Worm (Caenorhabditis elegans): Measurements from ENCODE around the gene C05C9.1.

Gene C05C9.1

ce11 chrX:11151494-11151893 lies 9.1 kb upstream of the C05C9.1 start:
- TF ChIP-seq unc-3 (GFP tag; conservative IDR thresholded peaks at IDR 0.05) (no peak), unc-3 (tag; optimal IDR thresholded peaks at IDR 0.05) (no peak), eyg-1 (tag; optimal IDR thresholded peaks at IDR 0.05) (no peak), fkh-10 (GFP tag; optimal IDR thresholded peaks at IDR 0.05) (no peak)

ce11 chrX:11152720-11153119 lies 7.9 kb upstream of the C05C9.1 start, which contains the start of the genes C05C9.3 and C05C9.2:
TSS of gene C05C9.3 (minus strand) at chrX:11152820.
TSS of gene C05C9.2 (plus strand) at chrX:11153065.
- TF ChIP-seq nfya-1 (tag; optimal IDR thresholded peaks at IDR 0.05) (no peak), ref-2 (tag; optimal IDR thresholded peaks at IDR 0.05) (no peak), npax-4 (tag; optimal IDR thresholded peaks at IDR 0.05) (no peak), hlh-6 (tag; optimal IDR thresholded peaks at IDR 0.05) (no peak), pat-9 (tag; optimal IDR thresholded peaks at IDR 0.05) (no peak), tbx-2 (tag; optimal IDR thresholded peaks at IDR 0.05) (no peak), ceh-2 (tag; optimal IDR thresholded peaks at IDR 0.05) (no peak), gmeb-2 (tag; optimal IDR thresholded peaks at IDR 0.05) (no peak), fax-1 (tag; optimal IDR thresholded peaks at IDR 0.05) (no peak), Y22D7AL.16 (tag; optimal IDR thresholded peaks at IDR 0.05) (no peak)

- TF ChIP-seq tbx-7 (tag; optimal IDR thresholded peaks at IDR 0.05) (no peak), K09A11.1 (tag; optimal IDR thresholded peaks at IDR 0.05; ENCODE audit: insufficient read depth) (no peak), ztf-16 (tag; optimal IDR thresholded peaks at IDR 0.05) (no peak), ceh-6 (GFP tag; optimal IDR thresholded peaks at IDR 0.05) (no peak), ama-1 (optimal IDR thresholded peaks at IDR 0.05) (no peak), unc-42 (tag; optimal IDR thresholded peaks at IDR 0.05) (no peak), pros-1 (tag; optimal IDR thresholded peaks at IDR 0.05) (no peak), ceh-22 (tag; optimal IDR thresholded peaks at IDR 0.05) (no peak), fkh-10 (GFP tag; optimal IDR thresholded peaks at IDR 0.05) (no peak), hlh-13 (GFP tag; optimal IDR thresholded peaks at IDR 0.05) (no peak), ceh-14 (tag; optimal IDR thresholded peaks at IDR 0.05) (no peak), hlh-6 (tag; optimal IDR thresholded peaks at IDR 0.05) (no peak), tbx-2 (tag; optimal IDR thresholded peaks at IDR 0.05) (no peak)
Measured at ce11 chrX:11162778-11163584, 2.3 kb downstream of the C05C9.1 start.

ce11 chrX:11178599-11178998 lies 18.0 kb downstream of the C05C9.1 start, which contains the start of gene gnrr-6:
TSS of gene gnrr-6 (plus strand) at chrX:11178899.
- TF ChIP-seq T23F11.4 (GFP tag; optimal IDR thresholded peaks at IDR 0.05) (no peak), sox-2 (GFP tag; IDR thresholded peaks at IDR 0.05) (no peak), ceh-6 (GFP tag; optimal IDR thresholded peaks at IDR 0.05) (no peak), elt-4 (tag; optimal IDR thresholded peaks at IDR 0.05) (no peak), ceh-34 (tag; optimal IDR thresholded peaks at IDR 0.05) (no peak), C38D4.7 (GFP tag; optimal IDR thresholded peaks at IDR 0.05) (no peak), hlh-13 (GFP tag; optimal IDR thresholded peaks at IDR 0.05) (no peak), nfya-1 (tag; optimal IDR thresholded peaks at IDR 0.05) (no peak), lim-6 (tag; optimal IDR thresholded peaks at IDR 0.05) (no peak), ceh-48 (tag; optimal IDR thresholded peaks at IDR 0.05) (no peak), hlh-6 (tag; optimal IDR thresholded peaks at IDR 0.05) (no peak), ceh-18 (tag; optimal IDR thresholded peaks at IDR 0.05) (no peak), hlh-15 (tag; optimal IDR thresholded peaks at IDR 0.05) (no peak), ceh-45 (GFP tag; IDR thresholded peaks at IDR 0.05) (no peak)

- TF ChIP-seq sox-4 (tag; optimal IDR thresholded peaks at IDR 0.05) (no peak), pat-9 (tag; optimal IDR thresholded peaks at IDR 0.05) (no peak), unc-3 (GFP tag; conservative IDR thresholded peaks at IDR 0.05) (no peak), unc-3 (tag; optimal IDR thresholded peaks at IDR 0.05) (no peak), hlh-30 (tag; optimal IDR thresholded peaks at IDR 0.05; ENCODE audit: insufficient read depth) (no peak), C38D4.7 (GFP tag; optimal IDR thresholded peaks at IDR 0.05) (no peak), eyg-1 (tag; optimal IDR thresholded peaks at IDR 0.05) (no peak), ceh-45 (GFP tag; IDR thresholded peaks at IDR 0.05) (no peak), ahr-1 (tag; optimal IDR thresholded peaks at IDR 0.05) (no peak), madf-2 (tag; optimal IDR thresholded peaks at IDR 0.05) (no peak), Y22D7AL.16 (tag; optimal IDR thresholded peaks at IDR 0.05) (no peak), pha-2 (tag; optimal IDR thresholded peaks at IDR 0.05) (no peak)
Measured at ce11 chrX:11185498-11185897, 24.9 kb downstream of the C05C9.1 start, which contains the start of gene gnrr-7. TSS of gene gnrr-7 (plus strand) at chrX:11185798.
